Fruit fly (Drosophila melanogaster) whole organism, pupa: ENCODE data around the gene nxf4.

Experiments
- CG14655 ChIP-seq: fragments of 200-800 bp; sonication (Bioruptor generic); optimal IDR thresholded peaks from 3 replicates; lab custom pipeline; 2017; ENCODE audit warnings: mild to moderate bottlenecking, missing biosample characterization, missing genetic modification reagents, missing genetic modification characterization
- CG34367 ChIP-seq: fragments of 200-800 bp; sonication (Bioruptor generic); optimal IDR thresholded peaks from 2 replicates; lab custom pipeline; 2018; ENCODE audit warnings: missing biosample characterization, mild to moderate bottlenecking, missing genetic modification characterization

DNA sequence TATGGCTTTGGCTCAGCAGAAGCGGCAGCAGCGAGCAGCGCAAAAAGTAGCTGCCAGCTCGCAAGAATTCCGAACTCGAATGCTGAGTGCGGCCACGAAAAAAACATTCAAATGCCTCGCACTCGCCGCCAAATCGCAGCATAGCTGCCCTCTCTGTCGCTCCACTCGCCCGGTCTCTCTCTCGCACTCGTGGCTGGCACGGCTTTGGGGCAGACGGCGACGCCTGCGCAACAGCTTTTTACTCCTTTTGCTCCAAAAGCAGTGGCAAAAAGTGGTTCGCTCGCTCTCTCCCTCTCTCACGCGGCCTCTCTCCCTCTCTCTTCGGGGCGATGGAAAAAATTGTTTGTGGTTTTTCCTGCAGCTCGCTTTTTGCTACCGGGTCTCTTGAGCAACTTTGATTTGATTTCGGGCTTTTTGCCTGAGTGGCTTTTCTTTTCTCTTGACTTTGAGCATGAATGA lies 36.9 kb upstream of the nxf4 start, which contains the start of gene rn:
- no peak for TF ChIP-seq CG14655 (GFP tag; lab: Kevin White, UChicago)
- TF ChIP-seq CG34367 (tag; lab: Kevin White, UChicago), result no peak
